Worm (Caenorhabditis elegans) whole organism, L1 larva: ENCODE results near the gene F19G12.8.

ENCODE experiments used
- ceh-63 ChIP-seq: fragments of 200-800 bp; sonication (Bioruptor generic); optimal IDR thresholded peaks from 2 replicates; lab custom pipeline; 2018; ENCODE audit warnings: mild to moderate bottlenecking, missing genetic modification characterization, missing compliant biosample characterization
- elt-3 ChIP-seq, 6 experiments: fragments of 150-350 bp in 1 of 6; sonication (generic microtip); optimal IDR thresholded peaks; 2 replicates each; lab custom pipeline; 2017 to 2018; ENCODE audit warnings: missing biosample characterization in 6 of 6, missing genetic modification characterization in 6 of 6, inconsistent platforms in 1 of 6
- isw-1 ChIP-seq: fragments of 200-800 bp; sonication (Bioruptor generic); IDR thresholded peaks from 2 replicates; pipeline ENCODE4 v1.3.6; 2022; ENCODE audit warnings: missing genetic modification characterization, missing compliant biosample characterization
- lin-14 ChIP-seq: fragments of 200-800 bp; sonication (Bioruptor generic); optimal IDR thresholded peaks from 2 replicates; lab custom pipeline; 2018; ENCODE audit warnings: mild to moderate bottlenecking, missing genetic modification characterization, moderate library complexity, missing compliant biosample characterization
- mdl-1 ChIP-seq, 2 experiments: fragments of 150-350 bp; optimal IDR thresholded peaks; 2 replicates each; lab custom pipeline; 2014 to 2017; ENCODE audit warnings: missing biosample characterization in 2 of 2, missing genetic modification characterization in 2 of 2, inconsistent platforms in 1 of 2
- nhr-237 ChIP-seq: fragments of 150-350 bp; optimal IDR thresholded peaks from 2 replicates; lab custom pipeline; 2014; ENCODE audit warnings: missing biosample characterization, missing genetic modification characterization
- sox-4 ChIP-seq: sonication (generic microtip); optimal IDR thresholded peaks from 2 replicates; lab custom pipeline; 2016; ENCODE audit warnings: missing genetic modification characterization, missing compliant biosample characterization
- unc-62 ChIP-seq: fragments of 150-350 bp; optimal IDR thresholded peaks from 2 replicates; lab custom pipeline; 2014; ENCODE audit warnings: missing biosample characterization, missing genetic modification reagents, missing genetic modification characterization
- unc-86 ChIP-seq: sonication (generic microtip); optimal IDR thresholded peaks from 2 replicates; lab custom pipeline; 2016; ENCODE audit warnings: missing genetic modification characterization, missing compliant biosample characterization
- zag-1 ChIP-seq: fragments of 150-350 bp; optimal IDR thresholded peaks from 2 replicates; lab custom pipeline; 2014; ENCODE audit warnings: missing biosample characterization, missing genetic modification characterization
- ztf-11 ChIP-seq, 2 experiments: sonication (generic microtip); optimal IDR thresholded peaks; 2 replicates each; lab custom pipeline; 2016 to 2017; ENCODE audit warnings: missing genetic modification characterization in 2 of 2, missing biosample characterization in 1 of 2, missing compliant biosample characterization in 1 of 2

- TF ChIP-seq ztf-11 (tag; optimal IDR thresholded peaks at IDR 0.05; lab: Kevin White, UChicago) (no peak), mdl-1 (tag; optimal IDR thresholded peaks at IDR 0.05; lab: Kevin White, UChicago) (peak in 1 of 2 experiments; percentile 19), lin-14 (GFP tag; lab: Kevin White, UChicago) (peak; percentile 40), zag-1 (tag; lab: Kevin White, UChicago) (no peak), ceh-63 (GFP tag; lab: Kevin White, UChicago) (no peak), sox-4 (no peak), nhr-237 (tag; lab: Kevin White, UChicago) (no peak), unc-62 (GFP tag; lab: Kevin White, UChicago) (no peak), elt-3 (tag; optimal IDR thresholded peaks at IDR 0.05; lab: Kevin White, UChicago) (peak in 1 of 6 experiments; percentile 87), isw-1 (GFP tag; lab: Robert Waterston, UW) (no peak), unc-86 (tag; lab: Kevin White, UChicago) (no peak)
Observed at ce11 chrX:1395793-1396192, 21.3 kb upstream of the F19G12.8 start.
